Worm (Caenorhabditis elegans): ENCODE measurements around the gene ZC53.1.

Gene ZC53.1

ce11 chrX:1888445-1889035 lies 24.6 kb downstream of the ZC53.1 start (continued):
- TF ChIP-seq lin-26 (GFP tag; IDR thresholded peaks at IDR 0.05): no peak

- TF ChIP-seq lin-35 (GFP tag; optimal IDR thresholded peaks at IDR 0.05): no peak
- no peak for TF ChIP-seq aptf-3 (GFP tag; IDR thresholded peaks at IDR 0.05)
- TF ChIP-seq sdz-38 (tag; optimal IDR thresholded peaks at IDR 0.05): no peak
- peak; percentile 82 for TF ChIP-seq snpc-1.3 (tag; optimal IDR thresholded peaks at IDR 0.05; ENCODE audit: insufficient read depth)
- TF ChIP-seq let-607 (tag; optimal IDR thresholded peaks at IDR 0.05): peak in 1 of 2 experiments; percentile 9
- TF ChIP-seq hsf-1 (GFP tag; IDR thresholded peaks at IDR 0.05): no peak
- TF ChIP-seq hrde-1 (tag; optimal IDR thresholded peaks at IDR 0.05; ENCODE audit: borderline replicate concordance): peak; percentile 14
- TF ChIP-seq die-1 (tag; optimal IDR thresholded peaks at IDR 0.05): peak; percentile 83
- TF ChIP-seq F39B2.1 (GFP tag; IDR thresholded peaks at IDR 0.05): no peak
- peak; percentile 37 for TF ChIP-seq mes-4 (tag; optimal IDR thresholded peaks at IDR 0.05)
- TF ChIP-seq hmg-20 (GFP tag; IDR thresholded peaks at IDR 0.05): peak; percentile 85
- TF ChIP-seq snpc-3.4 (tag; optimal IDR thresholded peaks at IDR 0.05): peak; percentile 67
- TF ChIP-seq K11D2.4 (GFP tag; IDR thresholded peaks at IDR 0.05): peak; percentile 49; the same call in 1 of the 2 replicates
- TF ChIP-seq nhr-27 (tag; optimal IDR thresholded peaks at IDR 0.05): no peak
- peak; percentile 52 for TF ChIP-seq K12H6.12 (tag; optimal IDR thresholded peaks at IDR 0.05)
- TF ChIP-seq Y53G8AR.9 (GFP tag; conservative IDR thresholded peaks at IDR 0.05): no peak
- peak; percentile 92 for TF ChIP-seq him-1 (tag; optimal IDR thresholded peaks at IDR 0.05)
- no peak for TF ChIP-seq F57C9.4 (tag; optimal IDR thresholded peaks at IDR 0.05)
- peak; percentile 6 for TF ChIP-seq nhr-179 (tag; optimal IDR thresholded peaks at IDR 0.05)
- TF ChIP-seq ztf-6 (GFP tag; IDR thresholded peaks at IDR 0.05): no peak
- peak; percentile 48 for TF ChIP-seq ceh-100 (GFP tag; IDR thresholded peaks at IDR 0.05)
- TF ChIP-seq unc-130 (GFP tag; optimal IDR thresholded peaks at IDR 0.05): peak; percentile 2
- TF ChIP-seq F49E8.2 (tag; optimal IDR thresholded peaks at IDR 0.05; ENCODE audit: insufficient read depth): no peak
- no peak for TF ChIP-seq egl-18 (GFP tag; IDR thresholded peaks at IDR 0.05)
- TF ChIP-seq ets-4 (GFP tag; optimal IDR thresholded peaks at IDR 0.05): no peak
- peak; percentile 82 for TF ChIP-seq nhr-90 (tag; optimal IDR thresholded peaks at IDR 0.05)
- 0 out of 2 replicates have a peak, but pooled peaks have one; percentile 41 for TF ChIP-seq Y67H2A.10 (GFP tag; conservative IDR thresholded peaks at IDR 0.05)
- peak; percentile 59 for TF ChIP-seq atf-7 (tag; optimal IDR thresholded peaks at IDR 0.05)
- TF ChIP-seq attf-5 (GFP tag; optimal IDR thresholded peaks at IDR 0.05): peak; percentile 41
- no peak for TF ChIP-seq D2030.7 (GFP tag; IDR thresholded peaks at IDR 0.05)
- no peak; the same call in 1 of the 2 replicates for TF ChIP-seq nfyb-1 (GFP tag; IDR thresholded peaks at IDR 0.05)
- TF ChIP-seq tbx-9 (tag; optimal IDR thresholded peaks at IDR 0.05; ENCODE audit: borderline replicate concordance): no peak
- TF ChIP-seq dpl-1 (GFP tag; optimal IDR thresholded peaks at IDR 0.05): no peak
- no peak for TF ChIP-seq ztf-22 (GFP tag; optimal IDR thresholded peaks at IDR 0.05)
- TF ChIP-seq zim-3 (tag; optimal IDR thresholded peaks at IDR 0.05): no peak
- TF ChIP-seq nhr-80 (tag; optimal IDR thresholded peaks at IDR 0.05): no peak
- no peak for TF ChIP-seq F10E7.11 (tag; optimal IDR thresholded peaks at IDR 0.05)
- TF ChIP-seq B0261.1 (tag; optimal IDR thresholded peaks at IDR 0.05): peak; percentile 95
- peak; percentile 66 to 72 for TF ChIP-seq rec-8 (tag; optimal IDR thresholded peaks at IDR 0.05)
- peak; percentile 79 for TF ChIP-seq ZK185.1 (tag; optimal IDR thresholded peaks at IDR 0.05; ENCODE audit: poor library complexity, severe bottlenecking)
- no peak for TF ChIP-seq Y95B8A.8 (GFP tag; IDR thresholded peaks at IDR 0.05)
- no peak for TF ChIP-seq nfya-2 (GFP tag; IDR thresholded peaks at IDR 0.05)
- TF ChIP-seq rcor-1 (GFP tag; IDR thresholded peaks at IDR 0.05): peak; percentile 65
- TF ChIP-seq ztf-18 (tag; optimal IDR thresholded peaks at IDR 0.05): peak; percentile 58
Measured at ce11 chrX:1880665-1881064, 32.5 kb downstream of the ZC53.1 start.
